Fruit fly (Drosophila melanogaster) whole organism, embryonic: ENCODE data around the gene CG7497.
A peak's percentile ranks its signal among the peaks of the same experiment; 100 is the strongest.

Experiments used
- Atf-2 ChIP-seq: fragments of 200-800 bp; sonication (Bioruptor generic); optimal IDR thresholded peaks from 2 replicates; lab custom pipeline; 2016; ENCODE audit warnings: missing biosample characterization, missing genetic modification characterization
- Atf6 ChIP-seq: fragments of 200-800 bp; sonication (Bioruptor generic); IDR thresholded peaks from 2 replicates; pipeline ENCODE4 v1.3.6; 2022; ENCODE audit warnings: missing biosample characterization, missing genetic modification characterization
- Bgb ChIP-seq: fragments of 200-800 bp; sonication (Bioruptor generic); IDR thresholded peaks from 2 replicates; pipeline ENCODE4 v1.3.6; 2022; ENCODE audit warnings: missing biosample characterization, missing genetic modification characterization; ENCODE audit not compliant: partially characterized antibody
- CG12299 ChIP-seq: fragments of 200-800 bp; sonication (Bioruptor generic); optimal IDR thresholded peaks from 2 replicates; lab custom pipeline; 2018; ENCODE audit warnings: missing biosample characterization, mild to moderate bottlenecking, missing genetic modification characterization
- CG13296 ChIP-seq: fragments of 200-800 bp; sonication (Bioruptor generic); optimal IDR thresholded peaks from 3 replicates; lab custom pipeline; 2018; ENCODE audit warnings: missing biosample characterization, mild to moderate bottlenecking, missing genetic modification characterization
- CG17385 ChIP-seq: fragments of 200-800 bp; sonication (Bioruptor generic); optimal IDR thresholded peaks from 3 replicates; lab custom pipeline; 2018; ENCODE audit warnings: missing biosample characterization, mild to moderate bottlenecking, missing genetic modification characterization
- CG18476 ChIP-seq: fragments of 200-800 bp; sonication (Bioruptor generic); optimal IDR thresholded peaks from 2 replicates; lab custom pipeline; 2016; ENCODE audit warnings: missing biosample characterization, mild to moderate bottlenecking, missing genetic modification characterization
- CG3281 ChIP-seq: fragments of 200-800 bp; sonication (Bioruptor generic); optimal IDR thresholded peaks from 3 replicates; lab custom pipeline; 2017; ENCODE audit warnings: missing biosample characterization, mild to moderate bottlenecking, missing genetic modification characterization
- CG3726 ChIP-seq: fragments of 200-800 bp; sonication (Bioruptor generic); IDR thresholded peaks from 3 replicates; pipeline ENCODE4, ENCODE4 v1.3.6; 2022; ENCODE audit warnings: missing biosample characterization, missing genetic modification characterization
- CG3995 ChIP-seq: fragments of 200-800 bp; sonication (Bioruptor generic); optimal IDR thresholded peaks from 3 replicates; lab custom pipeline; 2016; ENCODE audit warnings: missing biosample characterization, missing genetic modification characterization
- CG4707 ChIP-seq: fragments of 200-800 bp; sonication (Bioruptor generic); optimal IDR thresholded peaks from 2 replicates; lab custom pipeline; 2018; ENCODE audit warnings: missing biosample characterization, mild to moderate bottlenecking, missing genetic modification characterization, moderate library complexity
- CG5245 ChIP-seq: fragments of 200-800 bp; sonication (Bioruptor generic); optimal IDR thresholded peaks from 3 replicates; lab custom pipeline; 2016; ENCODE audit warnings: missing biosample characterization, missing genetic modification characterization
- CG7839 ChIP-seq: fragments of 200-800 bp; sonication (Bioruptor generic); optimal IDR thresholded peaks from 3 replicates; lab custom pipeline; 2018; ENCODE audit warnings: missing biosample characterization, mild to moderate bottlenecking, missing genetic modification characterization, moderate library complexity
- CG7987 ChIP-seq: fragments of 200-800 bp; sonication (Bioruptor generic); optimal IDR thresholded peaks from 2 replicates; lab custom pipeline; 2018; ENCODE audit warnings: missing biosample characterization, mild to moderate bottlenecking, missing genetic modification characterization, moderate library complexity
- CG9215 ChIP-seq: fragments of 200-800 bp; sonication (Bioruptor generic); IDR thresholded peaks from 2 replicates; pipeline ENCODE4 v1.3.6; 2022; ENCODE audit warnings: missing biosample characterization, missing genetic modification characterization
- CG9609 ChIP-seq: fragments of 200-800 bp; sonication (Bioruptor generic); optimal IDR thresholded peaks from 3 replicates; lab custom pipeline; 2016; ENCODE audit warnings: missing biosample characterization, missing genetic modification characterization
- Camta ChIP-seq: fragments of 200-800 bp; sonication (Bioruptor generic); optimal IDR thresholded peaks from 2 replicates; lab custom pipeline; 2016; ENCODE audit warnings: missing biosample characterization, missing genetic modification characterization
- CoRest ChIP-seq: fragments of 200-800 bp; sonication (Bioruptor generic); optimal IDR thresholded peaks from 3 replicates; lab custom pipeline; 2018; ENCODE audit warnings: missing biosample characterization, mild to moderate bottlenecking, missing genetic modification characterization, moderate library complexity
- Eip74EF ChIP-seq, 2 experiments: fragments of 200-800 bp in 1 of 2; fragments of >200 bp in 1 of 2; sonication (Bioruptor generic) in 1 of 2; optimal IDR thresholded peaks; 2 replicates each; lab custom pipeline; 2017 to 2019; ENCODE audit warnings: missing biosample characterization in 2 of 2, missing genetic modification characterization in 2 of 2, mild to moderate bottlenecking in 1 of 2, moderate library complexity in 1 of 2
- GATAe ChIP-seq: fragments of 200-800 bp; sonication (Bioruptor generic); conservative IDR thresholded peaks from 2 replicates; pipeline ENCODE4 v1.3.6; 2022; ENCODE audit warnings: missing biosample characterization, missing genetic modification characterization
- HLH3B ChIP-seq: fragments of 200-800 bp; sonication (Bioruptor generic); IDR thresholded peaks from 2 replicates; pipeline ENCODE4 v1.3.6; 2022; ENCODE audit warnings: missing biosample characterization, missing genetic modification characterization
- Hand ChIP-seq: fragments of 200-800 bp; sonication (Bioruptor generic); optimal IDR thresholded peaks from 2 replicates; lab custom pipeline; 2017; ENCODE audit warnings: mild to moderate bottlenecking, missing biosample characterization, missing genetic modification reagents, missing genetic modification characterization
- Hmr ChIP-seq: fragments of 200-800 bp; sonication (Bioruptor generic); optimal IDR thresholded peaks from 3 replicates; lab custom pipeline; 2017; ENCODE audit warnings: mild to moderate bottlenecking, missing biosample characterization, missing genetic modification reagents, missing genetic modification characterization
- Hr78 ChIP-seq, 2 experiments: fragments of 200-800 bp in 1 of 2; fragments of >200 bp in 1 of 2; sonication (Bioruptor generic) in 1 of 2; optimal IDR thresholded peaks; 2 replicates each; lab custom pipeline; 2017 to 2019; ENCODE audit warnings: missing biosample characterization in 2 of 2, missing genetic modification characterization in 2 of 2, mild to moderate bottlenecking in 1 of 2, moderate library complexity in 1 of 2
- Lhr ChIP-seq: fragments of 200-800 bp; sonication (Bioruptor generic); optimal IDR thresholded peaks from 3 replicates; lab custom pipeline; 2017; ENCODE audit warnings: mild to moderate bottlenecking, missing biosample characterization, missing genetic modification reagents, missing genetic modification characterization
- MTF-1 ChIP-seq: fragments of 200-800 bp; sonication (Bioruptor generic); optimal IDR thresholded peaks from 2 replicates; lab custom pipeline; 2018; ENCODE audit warnings: missing biosample characterization, mild to moderate bottlenecking, missing genetic modification characterization, borderline replicate concordance
- Med ChIP-seq: fragments of 200-800 bp; sonication (Bioruptor generic); peaks from one replicate; lab custom pipeline; 2016; ENCODE audit warnings: missing biosample characterization, missing genetic modification characterization, mild to moderate bottlenecking, inconsistent platforms, moderate library complexity
- Mrtf ChIP-seq: fragments of 200-800 bp; sonication (Bioruptor generic); IDR thresholded peaks from 3 replicates; pipeline ENCODE4 v1.3.6; 2022; ENCODE audit warnings: missing biosample characterization, missing genetic modification characterization
- NC2β ChIP-seq: fragments of 200-800 bp; sonication (Bioruptor generic); optimal IDR thresholded peaks from 2 replicates; lab custom pipeline; 2016; ENCODE audit warnings: missing biosample characterization, missing genetic modification characterization
- Spps ChIP-seq: fragments of 200-800 bp; sonication (Bioruptor generic); optimal IDR thresholded peaks from 2 replicates; lab custom pipeline; 2018; ENCODE audit warnings: missing biosample characterization, mild to moderate bottlenecking, missing genetic modification characterization
- Usf ChIP-seq: fragments of 200-800 bp; sonication (Bioruptor generic); optimal IDR thresholded peaks from 2 replicates; lab custom pipeline; 2017; ENCODE audit warnings: missing genotype, missing biosample characterization, missing genetic modification characterization
- Vsx1 ChIP-seq: fragments of 200-800 bp; sonication (Bioruptor generic); optimal IDR thresholded peaks from 2 replicates; lab custom pipeline; 2017; ENCODE audit warnings: missing biosample characterization, mild to moderate bottlenecking, missing genetic modification characterization, missing genetic modification reagents
- ase ChIP-seq: fragments of 200-800 bp; sonication (Bioruptor generic); IDR thresholded peaks from 3 replicates; pipeline ENCODE4 v1.3.6; 2022; ENCODE audit warnings: missing biosample characterization, missing genetic modification characterization
- br ChIP-seq: fragments of >200 bp; optimal IDR thresholded peaks from 2 replicates; lab custom pipeline; 2017
- cad ChIP-seq: fragments of >200 bp; optimal IDR thresholded peaks from 2 replicates; lab custom pipeline; 2017; ENCODE audit warnings: missing biosample characterization, missing genetic modification characterization
- chinmo ChIP-seq: fragments of 200-800 bp; sonication (Bioruptor generic); IDR thresholded peaks from 4 replicates; pipeline ENCODE4 v1.3.6; 2022; ENCODE audit warnings: missing biosample characterization, missing genetic modification characterization; ENCODE audit not compliant: partially characterized antibody
- croc ChIP-seq: fragments of 200-800 bp; sonication (Bioruptor generic); conservative IDR thresholded peaks from 3 replicates; pipeline ENCODE4 v1.3.6; 2022; ENCODE audit warnings: missing biosample characterization, missing genetic modification characterization
- dmrt11E ChIP-seq: fragments of 200-800 bp; sonication (Bioruptor generic); optimal IDR thresholded peaks from 3 replicates; lab custom pipeline; 2018; ENCODE audit warnings: missing biosample characterization, mild to moderate bottlenecking, missing genetic modification characterization, moderate library complexity
- ems ChIP-seq: fragments of 200-800 bp; sonication (Bioruptor generic); optimal IDR thresholded peaks from 3 replicates; lab custom pipeline; 2016; ENCODE audit warnings: missing biosample characterization, missing genetic modification characterization
- esg ChIP-seq: fragments of 200-800 bp; sonication (Bioruptor generic); conservative IDR thresholded peaks from 2 replicates; pipeline ENCODE4 v1.3.6; 2022; ENCODE audit warnings: missing biosample characterization, missing genetic modification characterization
- exex ChIP-seq: fragments of 200-800 bp; sonication (Bioruptor generic); optimal IDR thresholded peaks from 4 replicates; lab custom pipeline; 2018; ENCODE audit warnings: missing biosample characterization, mild to moderate bottlenecking, missing genetic modification characterization, moderate library complexity
- ftz-f1 ChIP-seq: fragments of 200-800 bp; sonication (Bioruptor generic); optimal IDR thresholded peaks from 2 replicates; lab custom pipeline; 2016; ENCODE audit warnings: missing biosample characterization, missing genetic modification characterization
- gem ChIP-seq: fragments of 200-800 bp; sonication (Bioruptor generic); optimal IDR thresholded peaks from 2 replicates; lab custom pipeline; 2019; ENCODE audit warnings: missing biosample characterization, mild to moderate bottlenecking, missing genetic modification characterization, moderate library complexity
- grn ChIP-seq: fragments of 200-800 bp; sonication (Bioruptor generic); optimal IDR thresholded peaks from 3 replicates; lab custom pipeline; 2017; ENCODE audit warnings: missing biosample characterization, missing genetic modification characterization
- mirr ChIP-seq: fragments of 200-800 bp; sonication (Bioruptor generic); optimal IDR thresholded peaks from 3 replicates; lab custom pipeline; 2018; ENCODE audit warnings: missing biosample characterization, mild to moderate bottlenecking, missing genetic modification characterization
- sd ChIP-seq: fragments of 200-800 bp; sonication (Bioruptor generic); optimal IDR thresholded peaks from 3 replicates; lab custom pipeline; 2018; ENCODE audit warnings: missing biosample characterization, mild to moderate bottlenecking, missing genetic modification characterization, moderate library complexity
- sqz ChIP-seq: fragments of 200-800 bp; sonication (Bioruptor generic); optimal IDR thresholded peaks from 3 replicates; lab custom pipeline; 2018; ENCODE audit warnings: missing biosample characterization, mild to moderate bottlenecking, missing genetic modification characterization
- ssp ChIP-seq: fragments of 200-800 bp; sonication (Bioruptor generic); IDR thresholded peaks from 2 replicates; pipeline ENCODE4 v1.3.6; 2022; ENCODE audit warnings: missing biosample characterization, missing genetic modification characterization
- tin ChIP-seq: fragments of 200-800 bp; sonication (Bioruptor generic); optimal IDR thresholded peaks from 3 replicates; lab custom pipeline; 2016; ENCODE audit warnings: missing biosample characterization, missing genetic modification characterization
- wor ChIP-seq: fragments of 200-800 bp; sonication (Bioruptor generic); IDR thresholded peaks from 2 replicates; pipeline ENCODE4 v1.3.6; 2022; ENCODE audit warnings: missing biosample characterization, missing genetic modification characterization
- yki ChIP-seq: fragments of >200 bp; optimal IDR thresholded peaks from 3 replicates; lab custom pipeline; 2018
- zen ChIP-seq: fragments of 200-800 bp; sonication (Bioruptor generic); optimal IDR thresholded peaks from 3 replicates; lab custom pipeline; 2018; ENCODE audit warnings: missing biosample characterization, mild to moderate bottlenecking, missing genetic modification characterization, moderate library complexity

The CG7497 gene

dm6 chr3L:17615286-17615685 lies 18.0 kb upstream of the CG7497 start (continued):
- no peak for TF ChIP-seq HLH3B
- peak in 1 of 2 experiments; percentile 4 for TF ChIP-seq Hr78 (GFP tag; optimal IDR thresholded peaks at IDR 0.05; lab: Kevin White, UChicago)
- TF ChIP-seq sqz (GFP tag; lab: Kevin White, UChicago), result no peak
- peak; percentile 87 for TF ChIP-seq ftz-f1
- no peak for TF ChIP-seq Spps
- TF ChIP-seq CG4707 (GFP tag; lab: Kevin White, UChicago), result no peak
- no peak for TF ChIP-seq tin
- no peak for TF ChIP-seq CG3281 (GFP tag; lab: Kevin White, UChicago)
- no peak for TF ChIP-seq ssp
- TF ChIP-seq Med (GFP tag; lab: Kevin White, UChicago), result peak; percentile 54
- no peak for TF ChIP-seq CG12299
- no peak for TF ChIP-seq Atf6 (GFP tag; lab: Robert Waterston, UW)
- TF ChIP-seq CG17385 (GFP tag; lab: Kevin White, UChicago), result no peak
- no peak for TF ChIP-seq CG9609 (GFP tag; lab: Kevin White, UChicago)
- no peak for TF ChIP-seq Atf-2 (GFP tag; lab: Kevin White, UChicago)
- no peak for TF ChIP-seq croc
- TF ChIP-seq Hand, result no peak
- TF ChIP-seq Lhr (GFP tag; lab: Kevin White, UChicago), result no peak
- TF ChIP-seq, all 482 proteins: peak for 9

DNA sequence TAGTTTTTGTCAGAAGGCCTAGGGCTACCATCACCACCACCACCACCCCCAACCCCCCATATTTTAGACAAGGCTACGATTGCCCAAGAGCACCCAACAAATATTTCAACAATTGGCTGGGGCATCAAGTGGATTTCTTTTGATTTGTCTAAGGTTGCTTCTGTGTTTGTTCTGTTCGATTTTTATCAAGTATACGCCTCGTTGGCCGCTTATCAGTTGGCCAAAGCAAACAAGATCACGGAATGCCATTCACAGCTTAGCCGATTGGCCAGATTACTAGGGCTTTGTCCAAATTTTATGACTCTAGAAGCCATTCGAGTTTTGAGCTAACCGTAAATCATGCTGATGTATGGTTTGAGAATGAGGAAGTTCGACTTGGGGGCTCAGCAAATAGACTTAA lies 17.4 kb upstream of the CG7497 start:
- no peak for TF ChIP-seq NC2β
- no peak for TF ChIP-seq CG5245
- TF ChIP-seq CG13296 (GFP tag; lab: Kevin White, UChicago), result peak; percentile 49
- TF ChIP-seq Med (GFP tag; lab: Kevin White, UChicago), result peak; percentile 49
- TF ChIP-seq dmrt11E, result no peak
- TF ChIP-seq Eip74EF (GFP tag; optimal IDR thresholded peaks at IDR 0.05; lab: Kevin White, UChicago), result peak in 1 of 2 experiments; percentile 71
- TF ChIP-seq CG7839 (tag; lab: Kevin White, UChicago), result no peak
- TF ChIP-seq CG7987 (GFP tag; lab: Kevin White, UChicago), result no peak
- TF ChIP-seq Usf, result no peak
- TF ChIP-seq GATAe, result 0 out of 2 replicates have a peak, but pooled peaks have one; percentile 28
- peak; percentile 88 for TF ChIP-seq sd
- TF ChIP-seq ase (GFP tag; lab: Robert Waterston, UW), result no peak
- TF ChIP-seq esg, result no peak
- peak; percentile 43 for TF ChIP-seq mirr (GFP tag; lab: Kevin White, UChicago)
- no peak for TF ChIP-seq ems
- TF ChIP-seq wor (GFP tag; lab: Robert Waterston, UW), result no peak
- TF ChIP-seq chinmo (GFP tag; lab: Robert Waterston, UW), result peak; percentile 65; the same call in 1 of the 4 replicates
- TF ChIP-seq MTF-1, result no peak
- TF ChIP-seq CG18476 (GFP tag; lab: Kevin White, UChicago), result no peak
- no peak for TF ChIP-seq CG9215
- no peak for TF ChIP-seq yki (lab: Kevin White, UChicago)
- no peak for TF ChIP-seq Mrtf (GFP tag; lab: Robert Waterston, UW)
- no peak for TF ChIP-seq Camta (GFP tag; lab: Kevin White, UChicago)
- TF ChIP-seq Hmr, result peak; percentile 6
- TF ChIP-seq CoRest, result no peak
- peak; percentile 84 for TF ChIP-seq grn (GFP tag; lab: Kevin White, UChicago)
- TF ChIP-seq CG3995 (GFP tag; lab: Kevin White, UChicago), result peak; percentile 24
- no peak for TF ChIP-seq Bgb (GFP tag; lab: Robert Waterston, UW)
- no peak for TF ChIP-seq gem (tag; lab: Kevin White, UChicago)
- peak; percentile 41 for TF ChIP-seq Vsx1 (GFP tag; lab: Kevin White, UChicago)
- TF ChIP-seq cad, result no peak
- no peak for TF ChIP-seq CG3726 (GFP tag; lab: Robert Waterston, UW)
- no peak for TF ChIP-seq br (lab: Kevin White, UChicago)
- no peak for TF ChIP-seq zen (tag; lab: Kevin White, UChicago)
- TF ChIP-seq exex (tag; lab: Kevin White, UChicago), result peak; percentile 8
